Worm (Caenorhabditis elegans) whole organism, L3 larva: ENCODE data around the gene F09G2.8.

Experiments
- R02D3.7 ChIP-seq: fragments of 150-350 bp; optimal IDR thresholded peaks from 2 replicates; lab custom pipeline; 2014; ENCODE audit warnings: missing biosample characterization, missing genetic modification characterization
- ZK546.5 ChIP-seq: sonication (generic microtip); optimal IDR thresholded peaks from 2 replicates; lab custom pipeline; 2017; ENCODE audit warnings: missing biosample characterization, missing genetic modification characterization
- aly-2 ChIP-seq: fragments of 150-350 bp; optimal IDR thresholded peaks from 2 replicates; lab custom pipeline; 2014; ENCODE audit warnings: missing biosample characterization, missing genetic modification characterization
- ama-1 ChIP-seq: fragments of 150-350 bp; optimal IDR thresholded peaks from 2 replicates; lab custom pipeline; 2018
- ceh-16 ChIP-seq: sonication (generic microtip); optimal IDR thresholded peaks from 2 replicates; lab custom pipeline; 2017; ENCODE audit warnings: missing biosample characterization, missing genetic modification characterization
- ceh-28 ChIP-seq: fragments of 150-350 bp; optimal IDR thresholded peaks from 2 replicates; lab custom pipeline; 2014; ENCODE audit warnings: missing biosample characterization, missing genetic modification reagents, missing genetic modification characterization
- ceh-82 ChIP-seq: fragments of 150-350 bp; optimal IDR thresholded peaks from 2 replicates; lab custom pipeline; 2014; ENCODE audit warnings: missing biosample characterization, missing genetic modification characterization
- ceh-9 ChIP-seq: sonication (generic microtip); optimal IDR thresholded peaks from 2 replicates; lab custom pipeline; 2018; ENCODE audit warnings: missing biosample characterization, missing genetic modification characterization
- daf-12 ChIP-seq: fragments of 150-350 bp; optimal IDR thresholded peaks from 2 replicates; lab custom pipeline; 2014; ENCODE audit warnings: missing biosample characterization, missing genetic modification reagents, missing genetic modification characterization
- egl-27 ChIP-seq: sonication (generic microtip); optimal IDR thresholded peaks from 4 replicates; lab custom pipeline; 2017; ENCODE audit warnings: missing biosample characterization, missing genetic modification reagents, missing genetic modification characterization
- egl-5 ChIP-seq: fragments of 150-350 bp; optimal IDR thresholded peaks from 2 replicates; lab custom pipeline; 2017; ENCODE audit warnings: missing biosample characterization, missing genetic modification reagents, missing genetic modification characterization, inconsistent platforms
- elt-1 ChIP-seq: fragments of 150-350 bp; optimal IDR thresholded peaks from 2 replicates; lab custom pipeline; 2014; ENCODE audit warnings: missing biosample characterization, missing genetic modification characterization
- elt-2 ChIP-seq: sonication (generic microtip); optimal IDR thresholded peaks from 2 replicates; lab custom pipeline; 2016; ENCODE audit warnings: missing genetic modification reagents, mild to moderate bottlenecking, missing genetic modification characterization, missing compliant biosample characterization
- elt-3 ChIP-seq, 3 experiments: fragments of 150-350 bp in 1 of 3; sonication (generic microtip) in 2 of 3; optimal IDR thresholded peaks; 2 replicates in 2 of 3; 4 replicates in 1 of 3; lab custom pipeline; 2014 to 2017; ENCODE audit warnings: missing biosample characterization in 3 of 3, missing genetic modification characterization in 3 of 3
- eor-1 ChIP-seq, 2 experiments: fragments of 150-350 bp; optimal IDR thresholded peaks; 2 replicates each; lab custom pipeline; 2014 to 2018; ENCODE audit warnings: missing biosample characterization in 2 of 2, missing genetic modification characterization in 2 of 2
- fkh-10 ChIP-seq: sonication (generic microtip); optimal IDR thresholded peaks from 2 replicates; lab custom pipeline; 2017; ENCODE audit warnings: missing biosample characterization, missing genetic modification reagents, missing genetic modification characterization
- fkh-2 ChIP-seq: fragments of 150-350 bp; optimal IDR thresholded peaks from 2 replicates; lab custom pipeline; 2014; ENCODE audit warnings: missing biosample characterization, missing genetic modification reagents, missing genetic modification characterization
- fos-1 ChIP-seq: fragments of 150-350 bp; optimal IDR thresholded peaks from 2 replicates; lab custom pipeline; 2014; ENCODE audit warnings: missing biosample characterization, missing genetic modification characterization
- hmg-11 ChIP-seq: sonication (generic microtip); optimal IDR thresholded peaks from 2 replicates; lab custom pipeline; 2016; ENCODE audit warnings: missing genetic modification characterization, missing compliant biosample characterization
- jun-1 ChIP-seq: fragments of 150-350 bp; optimal IDR thresholded peaks from 2 replicates; lab custom pipeline; 2014; ENCODE audit warnings: missing biosample characterization, missing genetic modification reagents, missing genetic modification characterization
- lin-15B ChIP-seq: fragments of 150-350 bp; optimal IDR thresholded peaks from 2 replicates; lab custom pipeline; 2014; ENCODE audit warnings: missing biosample characterization, missing genetic modification characterization
- lin-39 ChIP-seq: fragments of 150-350 bp; optimal IDR thresholded peaks from 2 replicates; lab custom pipeline; 2018; ENCODE audit warnings: missing biosample characterization, missing genetic modification reagents, missing genetic modification characterization
- lsy-12 ChIP-seq: sonication (generic microtip); optimal IDR thresholded peaks from 2 replicates; lab custom pipeline; 2016; ENCODE audit warnings: mild to moderate bottlenecking, missing genetic modification characterization, missing compliant biosample characterization
- mdl-1 ChIP-seq: fragments of 150-350 bp; optimal IDR thresholded peaks from 2 replicates; lab custom pipeline; 2014; ENCODE audit warnings: missing biosample characterization, missing genetic modification characterization
- mml-1 ChIP-seq: fragments of 150-350 bp; sonication (generic microtip); optimal IDR thresholded peaks from 3 replicates; lab custom pipeline; 2014; ENCODE audit warnings: missing biosample characterization, missing genetic modification characterization
- nfya-1 ChIP-seq: sonication (generic microtip); optimal IDR thresholded peaks from 2 replicates; lab custom pipeline; 2017; ENCODE audit warnings: missing genetic modification characterization, mild to moderate bottlenecking, missing compliant biosample characterization, antibody characterized with exemption, moderate library complexity; ENCODE audit not compliant: insufficient read depth
- nhr-11 ChIP-seq: fragments of 150-350 bp; optimal IDR thresholded peaks from 2 replicates; lab custom pipeline; 2014; ENCODE audit warnings: missing biosample characterization, missing genetic modification characterization
- nhr-12 ChIP-seq: fragments of 150-350 bp; optimal IDR thresholded peaks from 2 replicates; lab custom pipeline; 2014; ENCODE audit warnings: missing biosample characterization, missing genetic modification characterization
- nhr-23 ChIP-seq: fragments of 150-350 bp; optimal IDR thresholded peaks from 2 replicates; lab custom pipeline; 2014; ENCODE audit warnings: missing biosample characterization, missing genetic modification reagents, missing genetic modification characterization
- nhr-237 ChIP-seq: fragments of 150-350 bp; optimal IDR thresholded peaks from 2 replicates; lab custom pipeline; 2014; ENCODE audit warnings: missing biosample characterization, missing genetic modification characterization
- nhr-25 ChIP-seq: sonication (generic microtip); optimal IDR thresholded peaks from 2 replicates; lab custom pipeline; 2017; ENCODE audit warnings: missing biosample characterization, missing genetic modification characterization
- nhr-28 ChIP-seq: fragments of 150-350 bp; optimal IDR thresholded peaks from 2 replicates; lab custom pipeline; 2014; ENCODE audit warnings: missing biosample characterization, missing genetic modification characterization
- nhr-43 ChIP-seq: sonication (generic microtip); optimal IDR thresholded peaks from 2 replicates; lab custom pipeline; 2016; ENCODE audit warnings: mild to moderate bottlenecking, missing genetic modification characterization, missing compliant biosample characterization; ENCODE audit not compliant: poor library complexity, severe bottlenecking
- nhr-67 ChIP-seq: fragments of 150-350 bp; optimal IDR thresholded peaks from 2 replicates; lab custom pipeline; 2014; ENCODE audit warnings: missing biosample characterization, missing genetic modification characterization
- nhr-76 ChIP-seq: fragments of 150-350 bp; sonication (generic microtip); optimal IDR thresholded peaks from 5 replicates; lab custom pipeline; 2014; ENCODE audit warnings: missing biosample characterization, missing genetic modification characterization
- nhr-77 ChIP-seq: fragments of 150-350 bp; optimal IDR thresholded peaks from 2 replicates; lab custom pipeline; 2014; ENCODE audit warnings: missing biosample characterization, missing genetic modification characterization
- pha-4 ChIP-seq: fragments of 150-350 bp; optimal IDR thresholded peaks from 2 replicates; lab custom pipeline; 2014; ENCODE audit warnings: missing biosample characterization, missing genetic modification reagents, missing genetic modification characterization
- pqm-1 ChIP-seq: fragments of 150-350 bp; optimal IDR thresholded peaks from 2 replicates; lab custom pipeline; 2017; ENCODE audit warnings: missing biosample characterization, missing genetic modification characterization, inconsistent platforms
- sea-2 ChIP-seq: fragments of 150-350 bp; sonication (generic microtip); optimal IDR thresholded peaks from 4 replicates; lab custom pipeline; 2014; ENCODE audit warnings: missing biosample characterization, missing genetic modification reagents, missing genetic modification characterization
- skn-1 ChIP-seq: fragments of 150-350 bp; optimal IDR thresholded peaks from 2 replicates; lab custom pipeline; 2014; ENCODE audit warnings: missing biosample characterization, missing genetic modification characterization
- snpc-4 ChIP-seq: fragments of 150-350 bp; optimal IDR thresholded peaks from 2 replicates; lab custom pipeline; 2014; ENCODE audit warnings: missing biosample characterization, missing genetic modification characterization
- tbx-2 ChIP-seq: sonication (generic microtip); optimal IDR thresholded peaks from 2 replicates; lab custom pipeline; 2016; ENCODE audit warnings: mild to moderate bottlenecking, missing genetic modification characterization, missing compliant biosample characterization
- unc-39 ChIP-seq: sonication (generic microtip); optimal IDR thresholded peaks from 4 replicates; lab custom pipeline; 2017; ENCODE audit warnings: missing biosample characterization, missing genetic modification characterization
- unc-62 ChIP-seq: fragments of 150-350 bp; sonication (generic microtip); optimal IDR thresholded peaks from 4 replicates; lab custom pipeline; 2014; ENCODE audit warnings: missing biosample characterization, missing genetic modification reagents, missing genetic modification characterization
- zag-1 ChIP-seq: fragments of 150-350 bp; optimal IDR thresholded peaks from 2 replicates; lab custom pipeline; 2014; ENCODE audit warnings: missing biosample characterization, missing genetic modification characterization
- ztf-11 ChIP-seq: fragments of 150-350 bp; optimal IDR thresholded peaks from 2 replicates; lab custom pipeline; 2014; ENCODE audit warnings: missing biosample characterization, missing genetic modification characterization
- ztf-4 ChIP-seq: fragments of 150-350 bp; optimal IDR thresholded peaks from 2 replicates; lab custom pipeline; 2014; ENCODE audit warnings: missing biosample characterization, missing genetic modification characterization

Gene F09G2.8

ce11 chrV:7193562-7193961 is at the start of gene F09G2.8:
Gene F09G2.8 (minus strand): TSS chrV:7193662.
- TF ChIP-seq elt-3 (tag; optimal IDR thresholded peaks at IDR 0.05; lab: Kevin White, UChicago) (no peak), nhr-12 (tag; lab: Kevin White, UChicago) (no peak), nfya-1 (tag; lab: Kevin White, UChicago) (no peak), elt-1 (tag; lab: Kevin White, UChicago) (no peak), daf-12 (tag; lab: Kevin White, UChicago) (no peak), fos-1 (tag; lab: Kevin White, UChicago) (no peak), ceh-9 (no peak), egl-5 (tag; lab: Kevin White, UChicago) (no peak), egl-27 (tag; lab: Kevin White, UChicago) (no peak), nhr-28 (tag; lab: Kevin White, UChicago) (no peak), nhr-43 (no peak)
- TF ChIP-seq, all 47 proteins: peak for 0

ce11 chrV:7239471-7239870 is 46.0 kb upstream of the F09G2.8 start, which contains the start of gene C05C8.1:
Gene C05C8.1 (plus strand): TSS chrV:7239771.
- TF ChIP-seq jun-1 (tag; lab: Kevin White, UChicago) (no peak), lsy-12 (tag; lab: Kevin White, UChicago) (no peak), nhr-43 (no peak), lin-39 (no peak), aly-2 (tag; lab: Kevin White, UChicago) (no peak), zag-1 (tag; lab: Kevin White, UChicago) (no peak), pha-4 (tag; lab: Kevin White, UChicago) (no peak), ztf-11 (tag; lab: Kevin White, UChicago) (no peak), nhr-28 (tag; lab: Kevin White, UChicago) (no peak), daf-12 (tag; lab: Kevin White, UChicago) (no peak), pqm-1 (tag; lab: Kevin White, UChicago) (no peak)

ce11 chrV:7237133-7237532 is 43.7 kb upstream of the F09G2.8 start, which contains the start of gene hyls-1:
Gene hyls-1 (plus strand): TSS chrV:7237381.
- TF ChIP-seq nhr-25 (tag; lab: Kevin White, UChicago) (peak; percentile 80), fos-1 (tag; lab: Kevin White, UChicago) (no peak), snpc-4 (tag; lab: Kevin White, UChicago) (peak; percentile 57), nhr-28 (tag; lab: Kevin White, UChicago) (no peak), nhr-11 (tag; lab: Kevin White, UChicago) (no peak), pqm-1 (tag; lab: Kevin White, UChicago) (peak; percentile 31), unc-62 (GFP tag; lab: Kevin White, UChicago) (no peak), ceh-82 (peak; percentile 57), nhr-12 (tag; lab: Kevin White, UChicago) (no peak), tbx-2 (no peak), zag-1 (tag; lab: Kevin White, UChicago) (no peak), nhr-67 (tag; lab: Kevin White, UChicago) (no peak), egl-27 (tag; lab: Kevin White, UChicago) (no peak), ceh-9 (no peak), nhr-237 (tag; lab: Kevin White, UChicago) (no peak), elt-2 (tag; lab: Kevin White, UChicago) (peak; percentile 51), mdl-1 (tag; lab: Kevin White, UChicago) (no peak), fkh-2 (tag; lab: Kevin White, UChicago) (no peak), ztf-11 (tag; lab: Kevin White, UChicago) (no peak), ama-1 (lab: Kevin White, UChicago) (peak; percentile 32), nhr-77 (tag; lab: Kevin White, UChicago) (no peak), nhr-43 (peak; percentile 92), elt-3 (tag; optimal IDR thresholded peaks at IDR 0.05; lab: Kevin White, UChicago) (no peak), sea-2 (GFP tag; lab: Kevin White, UChicago) (no peak), ZK546.5 (no peak), ztf-4 (tag; lab: Kevin White, UChicago) (no peak), pha-4 (tag; lab: Kevin White, UChicago) (peak; percentile 96), nhr-76 (tag; lab: Kevin White, UChicago) (no peak), nfya-1 (tag; lab: Kevin White, UChicago) (peak; percentile 91), daf-12 (tag; lab: Kevin White, UChicago) (no peak), ceh-16 (tag; lab: Kevin White, UChicago) (no peak), nhr-23 (tag; lab: Kevin White, UChicago) (peak; percentile 94), jun-1 (tag; lab: Kevin White, UChicago) (no peak), skn-1 (tag; lab: Kevin White, UChicago) (peak; percentile 37), mml-1 (tag; lab: Kevin White, UChicago) (no peak), unc-39 (tag; lab: Kevin White, UChicago) (no peak), egl-5 (tag; lab: Kevin White, UChicago) (peak; percentile 95), fkh-10 (GFP tag; lab: Kevin White, UChicago) (no peak), lin-15B (tag; lab: Kevin White, UChicago) (peak; percentile 92), ceh-28 (peak; percentile 65), hmg-11 (tag; lab: Kevin White, UChicago) (peak; percentile 86), aly-2 (tag; lab: Kevin White, UChicago) (no peak), R02D3.7 (tag; lab: Kevin White, UChicago) (peak; percentile 69), eor-1 (tag; optimal IDR thresholded peaks at IDR 0.05; lab: Kevin White, UChicago) (no peak), lin-39 (peak; percentile 56)
